Fruit fly (Drosophila melanogaster): ENCODE measurements around the gene Larp4B.

Gene Larp4B

dm6 chr3L:3239785-3240596, 15.4 kb downstream of the Larp4B start (continued):
- TF ChIP-seq slbo (GFP tag; IDR thresholded peaks at IDR 0.05), result no peak
- TF ChIP-seq mirr (GFP tag; optimal IDR thresholded peaks at IDR 0.05), result peak; percentile 89
- TF ChIP-seq dpn (GFP tag; optimal IDR thresholded peaks at IDR 0.05), result no peak
- TF ChIP-seq CG5180 (GFP tag; optimal IDR thresholded peaks at IDR 0.05), result no peak
- TF ChIP-seq sob (GFP tag; IDR thresholded peaks at IDR 0.05), result no peak
- TF ChIP-seq GATAe (GFP tag; conservative IDR thresholded peaks at IDR 0.05), result peak; percentile 42; the same call in 1 of the 2 replicates
- TF ChIP-seq YL-1 (GFP tag; optimal IDR thresholded peaks at IDR 0.05), result no peak
- peak in 1 of 2 experiments; percentile 46 for TF ChIP-seq bsh (GFP tag; optimal IDR thresholded peaks at IDR 0.05)
- peak; percentile 31 for TF ChIP-seq sd (tag; optimal IDR thresholded peaks at IDR 0.05)
- TF ChIP-seq Dll (GFP tag; IDR thresholded peaks at IDR 0.05; ENCODE audit: partially characterized antibody), result no peak
- no peak for TF ChIP-seq CG3995 (GFP tag; optimal IDR thresholded peaks at IDR 0.05)
- TF ChIP-seq odd (GFP tag; optimal IDR thresholded peaks at IDR 0.05), result peak; percentile 35
- peak; percentile 76 for TF ChIP-seq exex (tag; optimal IDR thresholded peaks at IDR 0.05)
- TF ChIP-seq CG14860 (GFP tag; IDR thresholded peaks at IDR 0.05; ENCODE audit: partially characterized antibody), result no peak
- peak; percentile 22 for TF ChIP-seq CG15269 (tag; optimal IDR thresholded peaks at IDR 0.05)
- TF ChIP-seq kah (GFP tag; optimal IDR thresholded peaks at IDR 0.05), result no peak
- TF ChIP-seq CG7745 (tag; optimal IDR thresholded peaks at IDR 0.05), result peak; percentile 50
- TF ChIP-seq CG1603 (tag; optimal IDR thresholded peaks at IDR 0.05), result peak; percentile 39
- TF ChIP-seq Pdp1 (GFP tag; optimal IDR thresholded peaks at IDR 0.05), result peak in 1 of 2 experiments; percentile 18
- no peak for TF ChIP-seq Atf6 (GFP tag; IDR thresholded peaks at IDR 0.05)
- no peak for TF ChIP-seq CG7839 (tag; optimal IDR thresholded peaks at IDR 0.05)

dm6 chr3L:3240597-3241367, 16.1 kb downstream of the Larp4B start:
- TF ChIP-seq inv (GFP tag; IDR thresholded peaks at IDR 0.05; ENCODE audit: partially characterized antibody) (no peak), CG11723 (GFP tag; optimal IDR thresholded peaks at IDR 0.05) (no peak), CG9215 (GFP tag; IDR thresholded peaks at IDR 0.05) (no peak), ATbp (GFP tag; optimal IDR thresholded peaks at IDR 0.05) (peak; percentile 21), gsb-n (tag; optimal IDR thresholded peaks at IDR 0.05) (no peak), Xbp1 (GFP tag; optimal IDR thresholded peaks at IDR 0.05) (peak; percentile 12), trem (tag; optimal IDR thresholded peaks at IDR 0.05) (peak; percentile 17), CG1832 (GFP tag; optimal IDR thresholded peaks at IDR 0.05) (no peak), Sox100B (GFP tag; optimal IDR thresholded peaks at IDR 0.05) (peak; percentile 28), CG1603 (tag; optimal IDR thresholded peaks at IDR 0.05) (peak; percentile 2), unpg (GFP tag; optimal IDR thresholded peaks at IDR 0.05) (peak; percentile 18), mld (GFP tag; IDR thresholded peaks at IDR 0.05; ENCODE audit: partially characterized antibody) (no peak), croc (GFP tag; conservative IDR thresholded peaks at IDR 0.05) (no peak; the same call in 2 of the 3 replicates), NFAT (GFP tag; IDR thresholded peaks at IDR 0.05) (no peak), fd102C (GFP tag; optimal IDR thresholded peaks at IDR 0.05) (no peak), jing (GFP tag; optimal IDR thresholded peaks at IDR 0.05) (no peak), YL-1 (GFP tag; optimal IDR thresholded peaks at IDR 0.05) (no peak), CG17829 (tag; optimal IDR thresholded peaks at IDR 0.05) (peak; percentile 11), Hey (tag; optimal IDR thresholded peaks at IDR 0.05) (no peak), CTCF (GFP tag; optimal IDR thresholded peaks at IDR 0.05) (no peak), fd96Cb (tag; optimal IDR thresholded peaks at IDR 0.05) (peak; percentile 38), Hr78 (GFP tag; optimal IDR thresholded peaks at IDR 0.05) (peak in 1 of 2 experiments; percentile 38), Blimp-1 (GFP tag; optimal IDR thresholded peaks at IDR 0.05) (peak; percentile 15), CG32532 (GFP tag; IDR thresholded peaks at IDR 0.05) (no peak), bsh (GFP tag; optimal IDR thresholded peaks at IDR 0.05) (peak; percentile 66 to 92), exex (tag; optimal IDR thresholded peaks at IDR 0.05) (no peak), sd (tag; optimal IDR thresholded peaks at IDR 0.05) (no peak), gt (GFP tag; IDR thresholded peaks at IDR 0.05) (no peak), vvl (GFP tag; IDR thresholded peaks at IDR 0.05) (peak; percentile 26; the same call in 1 of the 2 replicates)

Measured in whole organism, embryonic.